Worm (Caenorhabditis elegans) whole organism, L2 larva: ENCODE results near the gene unc-97.

Experiments
- C34F6.9 ChIP-seq: fragments of 150-350 bp; optimal IDR thresholded peaks from 2 replicates; lab custom pipeline; 2014; ENCODE audit warnings: missing biosample characterization, missing genetic modification characterization
- F13H6.1 ChIP-seq: sonication (generic microtip); optimal IDR thresholded peaks from 2 replicates; lab custom pipeline; 2016; ENCODE audit warnings: missing genetic modification characterization, missing compliant biosample characterization
- R02D3.7 ChIP-seq: fragments of 150-350 bp; optimal IDR thresholded peaks from 2 replicates; lab custom pipeline; 2014; ENCODE audit warnings: missing biosample characterization, missing genetic modification characterization
- aly-2 ChIP-seq: fragments of 150-350 bp; optimal IDR thresholded peaks from 2 replicates; lab custom pipeline; 2014; ENCODE audit warnings: missing biosample characterization, missing genetic modification characterization
- blmp-1 ChIP-seq: sonication (generic microtip); optimal IDR thresholded peaks from 2 replicates; lab custom pipeline; 2017; ENCODE audit warnings: missing genetic modification characterization, mild to moderate bottlenecking, missing compliant biosample characterization, antibody characterized with exemption, moderate library complexity; ENCODE audit not compliant: insufficient read depth
- egl-27 ChIP-seq: sonication (generic microtip); optimal IDR thresholded peaks from 3 replicates; lab custom pipeline; 2017; ENCODE audit warnings: missing biosample characterization, missing genetic modification reagents, missing genetic modification characterization
- fos-1 ChIP-seq: fragments of 150-350 bp; optimal IDR thresholded peaks from 2 replicates; lab custom pipeline; 2014; ENCODE audit warnings: missing biosample characterization, missing genetic modification characterization
- lin-13 ChIP-seq: fragments of 150-350 bp; optimal IDR thresholded peaks from 2 replicates; lab custom pipeline; 2014; ENCODE audit warnings: missing biosample characterization, missing genetic modification reagents, missing genetic modification characterization
- lin-39 ChIP-seq: fragments of 150-350 bp; optimal IDR thresholded peaks from 2 replicates; lab custom pipeline; 2014; ENCODE audit warnings: missing biosample characterization, missing genetic modification reagents, missing genetic modification characterization
- nhr-237 ChIP-seq: fragments of 150-350 bp; optimal IDR thresholded peaks from 2 replicates; lab custom pipeline; 2014; ENCODE audit warnings: missing biosample characterization, missing genetic modification characterization
- nhr-25 ChIP-seq: fragments of 150-350 bp; sonication (generic microtip); optimal IDR thresholded peaks from 3 replicates; lab custom pipeline; 2014; ENCODE audit warnings: missing biosample characterization, missing genetic modification characterization
- nhr-77 ChIP-seq: fragments of 150-350 bp; optimal IDR thresholded peaks from 2 replicates; lab custom pipeline; 2014; ENCODE audit warnings: missing biosample characterization, missing genetic modification characterization
- skn-1 ChIP-seq: sonication (generic microtip); optimal IDR thresholded peaks from 2 replicates; lab custom pipeline; 2017; ENCODE audit warnings: missing biosample characterization, missing genetic modification characterization

DNA sequence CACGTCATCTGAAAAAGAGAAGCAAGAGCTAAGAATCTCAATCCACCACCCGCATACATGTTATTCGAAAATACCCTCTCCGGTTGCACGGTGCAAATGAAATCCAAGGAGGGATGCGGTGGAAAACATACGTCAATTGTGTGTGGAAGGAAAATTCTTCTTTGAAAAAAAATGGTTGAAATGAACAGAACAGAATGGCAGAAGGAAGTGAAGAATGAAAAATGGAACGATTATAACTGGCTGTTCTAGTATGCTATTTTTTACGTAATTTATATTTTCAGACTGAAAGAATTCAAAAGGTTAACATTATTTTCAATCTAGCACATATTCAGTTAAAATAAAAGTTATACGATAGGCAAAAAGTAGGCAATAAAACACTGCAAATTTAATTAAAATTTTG, 23.1 kb downstream of the unc-97 start:
- TF ChIP-seq nhr-237 (tag; lab: Kevin White, UChicago) (no peak), F13H6.1 (tag; lab: Kevin White, UChicago) (no peak), egl-27 (tag; lab: Kevin White, UChicago) (no peak), blmp-1 (tag; lab: Kevin White, UChicago) (no peak), nhr-25 (tag; lab: Kevin White, UChicago) (no peak), R02D3.7 (tag; lab: Kevin White, UChicago) (no peak), lin-39 (tag; lab: Kevin White, UChicago) (no peak), aly-2 (tag; lab: Kevin White, UChicago) (no peak), skn-1 (tag; lab: Kevin White, UChicago) (no peak), C34F6.9 (tag; lab: Kevin White, UChicago) (no peak), nhr-77 (no peak), fos-1 (no peak), lin-13 (GFP tag; lab: Kevin White, UChicago) (no peak)
